Worm (Caenorhabditis elegans): ENCODE measurements around the gene F57C7.4.

DNA sequence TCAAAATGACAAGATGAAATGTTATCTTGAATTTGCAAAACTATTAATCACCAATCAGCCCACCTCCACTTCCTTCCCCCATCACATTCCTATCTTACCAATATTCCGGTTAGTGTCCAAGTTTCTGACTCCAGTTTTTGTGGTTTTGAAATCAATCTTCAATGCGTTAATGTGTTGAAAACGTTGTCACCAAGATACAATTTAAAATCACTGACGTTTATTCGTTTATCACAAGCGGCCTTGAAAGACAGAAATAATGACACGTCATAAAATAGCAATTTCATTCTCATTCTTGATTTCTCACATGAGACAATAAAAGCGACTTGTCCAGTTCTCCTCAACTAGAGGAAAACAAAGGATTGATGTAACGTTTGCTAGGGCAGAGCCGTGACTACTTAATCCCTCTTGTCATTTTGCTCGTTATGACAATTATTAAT lies 10.4 kb upstream of the F57C7.4 start:
- no peak for TF ChIP-seq ama-1 (optimal IDR thresholded peaks at IDR 0.05)
- no peak for TF ChIP-seq B0310.2 (tag; optimal IDR thresholded peaks at IDR 0.05)
- TF ChIP-seq F13C5.2 (tag; optimal IDR thresholded peaks at IDR 0.05) = no peak
- no peak for TF ChIP-seq sea-1 (GFP tag; conservative IDR thresholded peaks at IDR 0.05)
- no peak for TF ChIP-seq tbx-37 (GFP tag; conservative IDR thresholded peaks at IDR 0.05)
- TF ChIP-seq aly-1 (tag; optimal IDR thresholded peaks at IDR 0.05) = no peak
- TF ChIP-seq pes-1 (GFP tag; IDR thresholded peaks at IDR 0.05) = no peak
- no peak for TF ChIP-seq hmbx-1 (tag; optimal IDR thresholded peaks at IDR 0.05)
- TF ChIP-seq tra-4 (tag; optimal IDR thresholded peaks at IDR 0.05) = no peak
- no peak for TF ChIP-seq ets-7 (tag; optimal IDR thresholded peaks at IDR 0.05)
